Worm (Caenorhabditis elegans) whole organism, L4 larva: ENCODE results near the gene C50E3.11.
A peak's percentile ranks its signal among the peaks of the same experiment; 100 is the strongest.

Experiments
- F10B5.3 ChIP-seq: sonication (generic microtip); optimal IDR thresholded peaks from 2 replicates; lab custom pipeline; 2016; ENCODE audit warnings: mild to moderate bottlenecking, missing genetic modification characterization, missing compliant biosample characterization
- F37D6.2 ChIP-seq: sonication (generic microtip); optimal IDR thresholded peaks from 2 replicates; lab custom pipeline; 2016; ENCODE audit warnings: mild to moderate bottlenecking, missing genetic modification characterization, missing compliant biosample characterization
- F49E8.2 ChIP-seq: sonication (generic microtip); optimal IDR thresholded peaks from 2 replicates; lab custom pipeline; 2016; ENCODE audit warnings: missing compliant biosample characterization, mild to moderate bottlenecking, missing genetic modification characterization, borderline replicate concordance
- Y105C5A.15 ChIP-seq: fragments of 200-800 bp; sonication (Bioruptor generic); IDR thresholded peaks from 2 replicates; pipeline ENCODE4 v1.3.6; 2022; ENCODE audit warnings: missing genetic modification characterization, missing compliant biosample characterization
- ZK337.2 ChIP-seq: fragments of 200-800 bp; sonication (Bioruptor generic); IDR thresholded peaks from 2 replicates; pipeline ENCODE4 v1.3.6; 2022; ENCODE audit warnings: missing genetic modification reagents, missing genetic modification characterization, missing compliant biosample characterization
- ZK546.5 ChIP-seq, 2 experiments: sonication (generic microtip); optimal IDR thresholded peaks; 2 replicates each; lab custom pipeline; 2017; ENCODE audit warnings: missing biosample characterization in 2 of 2, missing genetic modification characterization in 2 of 2
- aha-1 ChIP-seq: fragments of 150-350 bp; peaks from one replicate; lab custom pipeline; 2014; ENCODE audit warnings: missing biosample characterization, missing genetic modification characterization
- ama-1 ChIP-seq: fragments of 150-350 bp; optimal IDR thresholded peaks from 2 replicates; lab custom pipeline; 2014; ENCODE audit warnings: inconsistent platforms, mixed read lengths
- ceh-28 ChIP-seq: fragments of 150-350 bp; optimal IDR thresholded peaks from 2 replicates; lab custom pipeline; 2014; ENCODE audit warnings: missing biosample characterization, missing genetic modification reagents, missing genetic modification characterization
- ceh-32 ChIP-seq: sonication (generic microtip); optimal IDR thresholded peaks from 2 replicates; lab custom pipeline; 2016; ENCODE audit warnings: mild to moderate bottlenecking, missing genetic modification characterization, missing compliant biosample characterization; ENCODE audit not compliant: poor library complexity
- daf-19 ChIP-seq: fragments of 200-800 bp; sonication (Bioruptor generic); conservative IDR thresholded peaks from 2 replicates; pipeline ENCODE4 v1.3.6; 2022; ENCODE audit warnings: missing genetic modification characterization, missing compliant biosample characterization
- dve-1 ChIP-seq: sonication (generic microtip); optimal IDR thresholded peaks from 2 replicates; lab custom pipeline; 2017; ENCODE audit warnings: antibody characterized with exemption, mild to moderate bottlenecking, missing genetic modification characterization, missing compliant biosample characterization; ENCODE audit not compliant: insufficient read depth
- egl-27 ChIP-seq: sonication (generic microtip); optimal IDR thresholded peaks from 3 replicates; lab custom pipeline; 2017; ENCODE audit warnings: missing biosample characterization, missing genetic modification reagents, missing genetic modification characterization
- fos-1 ChIP-seq: fragments of 150-350 bp; optimal IDR thresholded peaks from 2 replicates; lab custom pipeline; 2014; ENCODE audit warnings: missing biosample characterization, missing genetic modification characterization
- hmg-1.1 ChIP-seq: fragments of 200-800 bp; sonication (Bioruptor generic); IDR thresholded peaks from 2 replicates; pipeline ENCODE4 v1.3.6; 2022; ENCODE audit warnings: missing genetic modification reagents, missing genetic modification characterization, missing compliant biosample characterization
- lim-7 ChIP-seq: fragments of 200-800 bp; sonication (Bioruptor generic); IDR thresholded peaks from 2 replicates; pipeline ENCODE4 v1.3.6; 2022; ENCODE audit warnings: missing genetic modification characterization, missing compliant biosample characterization
- lin-29 ChIP-seq: fragments of 200-800 bp; sonication (Bioruptor generic); IDR thresholded peaks from 2 replicates; pipeline ENCODE4 v1.3.6; 2022; ENCODE audit warnings: missing genetic modification reagents, missing genetic modification characterization, missing compliant biosample characterization
- madf-9 ChIP-seq: fragments of 200-800 bp; sonication (Bioruptor generic); conservative IDR thresholded peaks from 2 replicates; pipeline ENCODE4 v1.3.6; 2022; ENCODE audit warnings: missing genetic modification reagents, missing genetic modification characterization, missing compliant biosample characterization
- mdl-1 ChIP-seq, 2 experiments: fragments of 150-350 bp in 1 of 2; sonication (generic microtip) in 1 of 2; optimal IDR thresholded peaks; 2 replicates each; lab custom pipeline; 2014 to 2017; ENCODE audit warnings: missing biosample characterization in 2 of 2, missing genetic modification characterization in 2 of 2
- mxl-2 ChIP-seq: fragments of 200-800 bp; sonication (Bioruptor generic); conservative IDR thresholded peaks from 2 replicates; pipeline ENCODE4 v1.3.6; 2022; ENCODE audit warnings: missing genetic modification reagents, missing genetic modification characterization, missing compliant biosample characterization
- nhr-10 ChIP-seq: fragments of 150-350 bp; optimal IDR thresholded peaks from 2 replicates; lab custom pipeline; 2014; ENCODE audit warnings: missing biosample characterization, missing genetic modification characterization
- nhr-102 ChIP-seq: sonication (generic microtip); optimal IDR thresholded peaks from 2 replicates; lab custom pipeline; 2016; ENCODE audit warnings: mild to moderate bottlenecking, missing genetic modification characterization, moderate library complexity, missing compliant biosample characterization
- nhr-28 ChIP-seq: fragments of 150-350 bp; optimal IDR thresholded peaks from 2 replicates; lab custom pipeline; 2014; ENCODE audit warnings: missing biosample characterization, missing genetic modification characterization
- nhr-48 ChIP-seq: sonication (generic microtip); optimal IDR thresholded peaks from 2 replicates; lab custom pipeline; 2016; ENCODE audit warnings: mild to moderate bottlenecking, missing genetic modification characterization, missing compliant biosample characterization
- nhr-76 ChIP-seq: fragments of 150-350 bp; optimal IDR thresholded peaks from 2 replicates; lab custom pipeline; 2014; ENCODE audit warnings: missing biosample characterization, missing genetic modification characterization
- saeg-2 ChIP-seq: fragments of 200-800 bp; sonication (Bioruptor generic); IDR thresholded peaks from 2 replicates; pipeline ENCODE4 v1.3.6; 2022; ENCODE audit warnings: missing genetic modification reagents, missing genetic modification characterization, missing compliant biosample characterization
- snpc-1.2 ChIP-seq: fragments of 200-800 bp; sonication (Bioruptor generic); IDR thresholded peaks from 2 replicates; pipeline ENCODE4 v1.3.6; 2022; ENCODE audit warnings: missing genetic modification reagents, missing genetic modification characterization, missing compliant biosample characterization
- spr-3 ChIP-seq: fragments of 200-800 bp; sonication (Bioruptor generic); optimal IDR thresholded peaks from 2 replicates; lab custom pipeline; 2018; ENCODE audit warnings: mild to moderate bottlenecking, missing genetic modification characterization, missing compliant biosample characterization
- tag-97 ChIP-seq: fragments of 200-800 bp; sonication (Bioruptor generic); IDR thresholded peaks from 2 replicates; pipeline ENCODE4 v1.3.6; 2022; ENCODE audit warnings: missing genetic modification characterization, missing compliant biosample characterization
- tra-1 ChIP-seq: fragments of 200-800 bp; sonication (Bioruptor generic); IDR thresholded peaks from 2 replicates; pipeline ENCODE4 v1.3.6; 2022; ENCODE audit warnings: missing genetic modification reagents, missing genetic modification characterization, missing compliant biosample characterization
- unc-130 ChIP-seq: sonication (generic microtip); optimal IDR thresholded peaks from 2 replicates; lab custom pipeline; 2016; ENCODE audit warnings: missing genetic modification reagents, missing genetic modification characterization, missing compliant biosample characterization
- unc-62 ChIP-seq, 3 experiments: fragments of 150-350 bp in 1 of 3; sonication (generic microtip); optimal IDR thresholded peaks in 2 of 3; peaks in 1 of 3; 1 replicate in 1 of 3; 2 replicates in 2 of 3; lab custom pipeline; 2014 to 2017; ENCODE audit warnings: missing biosample characterization in 3 of 3, missing genetic modification characterization in 3 of 3, missing genetic modification reagents in 3 of 3, missing genotype in 1 of 3
- zfp-2 ChIP-seq: sonication (generic microtip); optimal IDR thresholded peaks from 2 replicates; lab custom pipeline; 2016; ENCODE audit warnings: mild to moderate bottlenecking, missing genetic modification characterization, missing compliant biosample characterization
- zip-11 ChIP-seq: fragments of 200-800 bp; sonication (Bioruptor generic); IDR thresholded peaks from 2 replicates; pipeline ENCODE4 v1.3.6; 2022; ENCODE audit warnings: missing genetic modification characterization, missing compliant biosample characterization
- zip-2 ChIP-seq: fragments of 150-350 bp; optimal IDR thresholded peaks from 2 replicates; lab custom pipeline; 2014; ENCODE audit warnings: missing biosample characterization, missing genetic modification characterization

Gene C50E3.11

ce11 chrV:7645454-7645853 lies 42.2 kb upstream of the C50E3.11 start, which contains the start of gene str-47:
Gene str-47 (plus strand): TSS chrV:7645754.
- TF ChIP-seq nhr-102 (tag; lab: Kevin White, UChicago) (no peak), tra-1 (GFP tag; lab: Robert Waterston, UW) (no peak), nhr-10 (tag; lab: Kevin White, UChicago) (no peak), zfp-2 (tag; lab: Kevin White, UChicago) (no peak), fos-1 (tag; lab: Kevin White, UChicago) (no peak), ceh-32 (no peak), daf-19 (GFP tag; lab: Robert Waterston, UW) (no peak), F49E8.2 (tag; lab: Kevin White, UChicago) (no peak), zip-2 (tag; lab: Kevin White, UChicago) (no peak), nhr-76 (tag; lab: Kevin White, UChicago) (no peak)

ce11 chrV:7643416-7643815 lies 40.1 kb upstream of the C50E3.11 start, which contains the start of gene F07C4.11:
Gene F07C4.11 (minus strand): TSS chrV:7643516.
- TF ChIP-seq hmg-1.1 = no peak
- no peak for TF ChIP-seq Y105C5A.15
- TF ChIP-seq F37D6.2 (tag; lab: Kevin White, UChicago) = no peak
- no peak for TF ChIP-seq ama-1
- TF ChIP-seq mdl-1 (tag; optimal IDR thresholded peaks at IDR 0.05; lab: Kevin White, UChicago) = no peak
- no peak for TF ChIP-seq snpc-1.2 (GFP tag; lab: Robert Waterston, UW)
- no peak for TF ChIP-seq lin-29 (GFP tag; lab: Robert Waterston, UW)
- no peak for TF ChIP-seq nhr-102 (tag; lab: Kevin White, UChicago)
- no peak for TF ChIP-seq zip-11
- no peak for TF ChIP-seq egl-27 (tag; lab: Kevin White, UChicago)
- TF ChIP-seq F10B5.3 = no peak
- no peak for TF ChIP-seq ceh-32
- no peak for TF ChIP-seq ceh-28 (tag; lab: Kevin White, UChicago)
- no peak for TF ChIP-seq unc-130 (GFP tag; lab: Kevin White, UChicago)

DNA sequence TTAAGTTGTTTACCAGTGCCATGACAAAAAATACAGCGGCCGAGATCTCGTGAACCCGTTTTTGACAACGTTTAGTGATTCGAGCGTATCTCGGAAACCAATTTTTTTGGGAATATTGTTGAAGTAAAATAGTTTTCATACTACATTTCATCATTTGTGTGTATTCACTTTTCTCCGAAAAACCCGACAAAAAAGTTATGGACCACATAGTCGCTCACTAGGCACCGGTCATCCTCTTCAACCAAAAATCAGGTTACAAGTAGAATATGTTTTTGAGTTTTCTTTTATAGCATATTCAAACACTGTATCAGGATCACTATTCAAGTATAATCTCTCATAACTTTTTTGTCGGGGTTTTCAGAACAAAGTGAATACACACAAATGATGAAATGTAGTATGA lies 38.4 kb upstream of the C50E3.11 start:
- TF ChIP-seq unc-62 (GFP tag; optimal IDR thresholded peaks at IDR 0.05 in 1 of 2; lab: Kevin White, UChicago) (peak in 1 of 2 experiments; percentile 92), unc-62 (tag; optimal IDR thresholded peaks at IDR 0.05; lab: Kevin White, UChicago) (no peak), lin-29 (GFP tag; lab: Robert Waterston, UW) (no peak)

ce11 chrV:7639787-7640186 lies 36.5 kb upstream of the C50E3.11 start, which contains the start of gene F07C4.10:
Gene F07C4.10 (minus strand): TSS chrV:7639887.
- TF ChIP-seq mxl-2 (GFP tag; lab: Robert Waterston, UW) (no peak), spr-3 (GFP tag; lab: Kevin White, UChicago) (no peak), dve-1 (no peak), fos-1 (tag; lab: Kevin White, UChicago) (no peak)

DNA sequence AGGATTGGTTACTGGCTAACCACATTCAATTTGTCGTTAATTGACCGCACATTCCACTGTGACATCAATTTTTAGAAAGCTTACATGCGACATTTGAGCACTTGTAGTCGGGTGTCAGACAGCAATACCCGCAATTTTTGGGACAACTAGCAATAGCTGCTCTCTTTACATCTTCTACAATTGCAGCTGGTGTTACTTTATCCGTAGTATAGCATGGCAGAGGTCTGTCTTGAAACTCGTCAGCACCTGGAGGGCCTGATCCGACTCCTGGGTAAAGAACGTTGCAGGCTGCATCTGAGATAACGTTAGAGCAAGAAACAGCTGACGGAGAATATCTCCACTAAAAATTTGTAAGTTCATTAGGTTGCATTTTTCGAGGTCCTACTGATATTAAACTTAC lies 36.1 kb upstream of the C50E3.11 start:
- TF ChIP-seq aha-1 = peak; percentile 78
- no peak for TF ChIP-seq saeg-2
- no peak for TF ChIP-seq madf-9 (GFP tag; lab: Robert Waterston, UW)
- peak in 1 of 2 experiments; percentile 76 for TF ChIP-seq unc-62 (GFP tag; optimal IDR thresholded peaks at IDR 0.05 in 1 of 2; lab: Kevin White, UChicago)
- TF ChIP-seq unc-62 (tag; optimal IDR thresholded peaks at IDR 0.05; lab: Kevin White, UChicago) = no peak
- TF ChIP-seq ZK546.5 (tag; optimal IDR thresholded peaks at IDR 0.05; lab: Kevin White, UChicago) = no peak
- TF ChIP-seq nhr-28 (tag; lab: Kevin White, UChicago) = no peak
- no peak for TF ChIP-seq lim-7
- TF ChIP-seq, all 104 proteins: peak for 2

DNA sequence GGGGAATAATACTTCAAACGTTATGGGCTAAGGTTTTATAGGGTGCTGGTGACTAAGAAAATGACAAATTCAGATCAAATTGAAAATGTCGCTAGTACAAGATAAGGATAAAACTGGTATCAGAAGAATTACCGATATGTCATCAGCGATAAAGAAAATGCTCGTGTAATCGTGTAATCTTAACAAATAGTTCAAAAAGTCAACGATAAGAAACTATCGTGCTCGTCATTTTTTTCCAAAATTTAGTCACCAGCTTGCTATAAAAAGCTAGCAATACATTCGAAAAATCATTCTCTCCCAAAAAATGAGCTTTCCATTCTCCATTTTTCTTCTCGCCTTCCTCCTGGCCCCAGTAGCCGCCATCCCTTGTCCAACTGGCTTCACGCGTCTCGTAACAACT lies 34.5 kb upstream of the C50E3.11 start, which contains the start of gene clec-45:
Gene clec-45, plus strand, starts transcription at position 301 of the 400 bp plus-strand sequence.
- TF ChIP-seq ZK337.2 (GFP tag; lab: Robert Waterston, UW) (no peak), nhr-48 (tag; lab: Kevin White, UChicago) (no peak), nhr-76 (tag; lab: Kevin White, UChicago) (no peak), tag-97 (GFP tag; lab: Robert Waterston, UW) (no peak), lin-29 (GFP tag; lab: Robert Waterston, UW) (no peak), zip-2 (tag; lab: Kevin White, UChicago) (no peak), daf-19 (GFP tag; lab: Robert Waterston, UW) (no peak)
